Worm (Caenorhabditis elegans) whole organism, L1 larva: ENCODE data around the gene C16C8.19.

ENCODE experiments used
- hlh-4 ChIP-seq: sonication (generic microtip); optimal IDR thresholded peaks from 2 replicates; lab custom pipeline; 2016; ENCODE audit warnings: mild to moderate bottlenecking, missing genetic modification characterization, missing compliant biosample characterization
- lin-15B ChIP-seq: fragments of 150-350 bp; sonication (generic microtip); optimal IDR thresholded peaks from 3 replicates; lab custom pipeline; 2014; ENCODE audit warnings: missing biosample characterization, missing genetic modification characterization
- nhr-12 ChIP-seq: sonication (generic microtip); optimal IDR thresholded peaks from 2 replicates; lab custom pipeline; 2017; ENCODE audit warnings: missing biosample characterization, missing genetic modification characterization
- nhr-237 ChIP-seq: fragments of 150-350 bp; optimal IDR thresholded peaks from 2 replicates; lab custom pipeline; 2014; ENCODE audit warnings: missing biosample characterization, missing genetic modification characterization
- nhr-76 ChIP-seq: sonication (generic microtip); optimal IDR thresholded peaks from 2 replicates; lab custom pipeline; 2017; ENCODE audit warnings: missing biosample characterization, missing genetic modification characterization
- pag-3 ChIP-seq: sonication (generic microtip); optimal IDR thresholded peaks from 2 replicates; lab custom pipeline; 2017; ENCODE audit warnings: missing genetic modification characterization, mild to moderate bottlenecking, missing compliant biosample characterization, antibody characterized with exemption, borderline replicate concordance; ENCODE audit not compliant: insufficient read depth
- unc-130 ChIP-seq: fragments of 150-350 bp; optimal IDR thresholded peaks from 2 replicates; lab custom pipeline; 2017; ENCODE audit warnings: missing biosample characterization, missing genetic modification characterization, inconsistent platforms
- unc-86 ChIP-seq: sonication (generic microtip); optimal IDR thresholded peaks from 2 replicates; lab custom pipeline; 2016; ENCODE audit warnings: missing genetic modification characterization, missing compliant biosample characterization

ce11 chrII:3446647-3447046 is 11.6 kb upstream of the C16C8.19 start, which contains the start of the genes C16C8.20 and gldi-6:
- no peak for TF ChIP-seq unc-130 (tag; lab: Kevin White, UChicago)
- no peak for TF ChIP-seq nhr-237 (tag; lab: Kevin White, UChicago)
- TF ChIP-seq nhr-76 (tag; lab: Kevin White, UChicago): no peak
- no peak for TF ChIP-seq unc-86 (tag; lab: Kevin White, UChicago)
- TF ChIP-seq nhr-12 (tag; lab: Kevin White, UChicago): no peak
- TF ChIP-seq lin-15B (tag; lab: Kevin White, UChicago): no peak
- no peak for TF ChIP-seq pag-3
- no peak for TF ChIP-seq hlh-4 (tag; lab: Kevin White, UChicago)
